Fruit fly (Drosophila melanogaster) whole organism, wandering third instar larva: ENCODE results near the gene HIP-R.

Experiments used
- Abd-B ChIP-seq: fragments of >200 bp; optimal IDR thresholded peaks from 2 replicates; lab custom pipeline; 2017; ENCODE audit warnings: missing biosample characterization, missing genetic modification characterization
- CG32264 ChIP-seq: fragments of 200-800 bp; sonication (Bioruptor generic); optimal IDR thresholded peaks from 2 replicates; lab custom pipeline; 2016; ENCODE audit warnings: missing biosample characterization, missing genetic modification characterization
- CG9705 ChIP-seq: fragments of 200-800 bp; sonication (Bioruptor generic); optimal IDR thresholded peaks from 2 replicates; lab custom pipeline; 2018; ENCODE audit warnings: missing biosample characterization, mild to moderate bottlenecking, missing genetic modification characterization
- CrebA ChIP-seq: fragments of 200-800 bp; sonication (Bioruptor generic); optimal IDR thresholded peaks from 2 replicates; lab custom pipeline; 2016; ENCODE audit warnings: missing biosample characterization, mild to moderate bottlenecking, missing genetic modification characterization, borderline replicate concordance
- Dfd ChIP-seq: fragments of >200 bp; optimal IDR thresholded peaks from 2 replicates; lab custom pipeline; 2017; ENCODE audit warnings: missing biosample characterization, missing genetic modification characterization
- Dif ChIP-seq: fragments of 200-275, 200-300 bp; sonication (Bioruptor generic); optimal IDR thresholded peaks from 2 replicates; lab custom pipeline; 2018; ENCODE audit warnings: missing biosample characterization, missing genetic modification characterization; ENCODE audit not compliant: partially characterized antibody
- GATAd ChIP-seq: sonication (Bioruptor generic); optimal IDR thresholded peaks from 2 replicates; lab custom pipeline; 2016; ENCODE audit warnings: missing biosample characterization, missing genetic modification characterization
- HLH106 ChIP-seq: fragments of 200-800 bp; optimal IDR thresholded peaks from 3 replicates; lab custom pipeline; 2019; ENCODE audit warnings: missing biosample characterization, mild to moderate bottlenecking, missing genetic modification characterization, moderate library complexity
- Hnf4 ChIP-seq: fragments of 200-800 bp; sonication (Bioruptor generic); optimal IDR thresholded peaks from 2 replicates; lab custom pipeline; 2016; ENCODE audit warnings: missing biosample characterization, mild to moderate bottlenecking, missing genetic modification characterization
- Hr78 ChIP-seq: fragments of >200 bp; optimal IDR thresholded peaks from 2 replicates; lab custom pipeline; 2017; ENCODE audit warnings: missing biosample characterization, missing genetic modification characterization
- Hr83 ChIP-seq: fragments of 200-300 bp; sonication (Bioruptor generic); optimal IDR thresholded peaks from 2 replicates; lab custom pipeline; 2016; ENCODE audit warnings: missing biosample characterization, mild to moderate bottlenecking, missing genetic modification characterization, moderate library complexity; ENCODE audit not compliant: poor library complexity, severe bottlenecking
- Jra ChIP-seq: sonication (Bioruptor generic); optimal IDR thresholded peaks from 2 replicates; lab custom pipeline; 2016; ENCODE audit warnings: missing biosample characterization, missing genetic modification characterization
- Mio ChIP-seq: sonication (Bioruptor generic); optimal IDR thresholded peaks from 2 replicates; lab custom pipeline; 2016; ENCODE audit warnings: missing biosample characterization, missing genetic modification characterization
- Myc ChIP-seq: fragments of >200 bp; optimal IDR thresholded peaks from 2 replicates; lab custom pipeline; 2017
- N ChIP-seq: fragments of >200 bp; optimal IDR thresholded peaks from 2 replicates; lab custom pipeline; 2018; ENCODE audit warnings: missing biosample characterization, missing external identifiers, missing genetic modification characterization
- OdsH ChIP-seq: fragments of 200-800 bp; sonication (Bioruptor generic); optimal IDR thresholded peaks from 2 replicates; lab custom pipeline; 2016; ENCODE audit warnings: missing biosample characterization, mild to moderate bottlenecking, missing genetic modification characterization
- Rel ChIP-seq, 2 experiments: fragments of 200-800 bp; sonication (Bioruptor generic) in 1 of 2; optimal IDR thresholded peaks; 2 replicates in 1 of 2; 3 replicates in 1 of 2; lab custom pipeline; 2016 to 2019; ENCODE audit warnings: mild to moderate bottlenecking in 2 of 2, missing biosample characterization in 2 of 2, missing genetic modification characterization in 2 of 2, moderate library complexity in 1 of 2
- Sp1 ChIP-seq: fragments of 200-800 bp; sonication (Bioruptor generic); optimal IDR thresholded peaks from 3 replicates; lab custom pipeline; 2019; ENCODE audit warnings: missing biosample characterization, mild to moderate bottlenecking, missing genetic modification characterization, moderate library complexity
- Vsx2 ChIP-seq: fragments of 200-300, 225-300 bp; sonication (Bioruptor generic); optimal IDR thresholded peaks from 2 replicates; lab custom pipeline; 2018; ENCODE audit warnings: missing biosample characterization, missing genetic modification characterization; ENCODE audit not compliant: partially characterized antibody
- br ChIP-seq: fragments of 200-800 bp; sonication (Bioruptor generic); optimal IDR thresholded peaks from 2 replicates; lab custom pipeline; 2016; ENCODE audit warnings: missing biosample characterization, missing genetic modification characterization
- brk ChIP-seq: fragments of 200-800 bp; sonication (Bioruptor generic); optimal IDR thresholded peaks from 2 replicates; lab custom pipeline; 2016; ENCODE audit warnings: missing biosample characterization, mild to moderate bottlenecking, missing genetic modification characterization
- dl ChIP-seq, 2 experiments: fragments of 175-275, 200-275 bp in 1 of 2; fragments of 200-275 bp in 1 of 2; sonication (Bioruptor generic); optimal IDR thresholded peaks; lab custom pipeline; 2018; ENCODE audit warnings: mild to moderate bottlenecking in 2 of 2, missing biosample characterization in 2 of 2, missing genetic modification characterization in 2 of 2, moderate library complexity in 2 of 2; ENCODE audit not compliant: partially characterized antibody in 2 of 2, insufficient read depth in 1 of 2
- dmrt93B ChIP-seq: fragments of 200-800 bp; sonication (Bioruptor generic); optimal IDR thresholded peaks from 2 replicates; lab custom pipeline; 2018; ENCODE audit warnings: missing biosample characterization, mild to moderate bottlenecking, missing genetic modification characterization
- dsf ChIP-seq: sonication (Bioruptor generic); optimal IDR thresholded peaks from 2 replicates; lab custom pipeline; 2016; ENCODE audit warnings: missing biosample characterization, missing genetic modification characterization, borderline replicate concordance
- ey ChIP-seq: fragments of 200-800 bp; sonication (Bioruptor generic); optimal IDR thresholded peaks from 2 replicates; lab custom pipeline; 2016; ENCODE audit warnings: missing biosample characterization, missing genetic modification characterization
- foxo ChIP-seq, 2 experiments: fragments of 200-800 bp; sonication (Bioruptor generic); optimal IDR thresholded peaks; 2 replicates in 1 of 2; 3 replicates in 1 of 2; lab custom pipeline; 2016 to 2017; ENCODE audit warnings: missing biosample characterization in 2 of 2, missing genetic modification characterization in 2 of 2
- fru ChIP-seq: fragments of 200-800 bp; sonication (Bioruptor generic); optimal IDR thresholded peaks from 3 replicates; lab custom pipeline; 2016; ENCODE audit warnings: missing biosample characterization, mild to moderate bottlenecking, missing genetic modification characterization
- h ChIP-seq: fragments of 200-800 bp; sonication (Bioruptor generic); optimal IDR thresholded peaks from 3 replicates; lab custom pipeline; 2016; ENCODE audit warnings: missing biosample characterization, mild to moderate bottlenecking, missing genetic modification characterization
- jim ChIP-seq: fragments of 175-275, 200-325 bp; sonication (Bioruptor generic); optimal IDR thresholded peaks from 2 replicates; lab custom pipeline; 2016; ENCODE audit warnings: missing biosample characterization, mild to moderate bottlenecking, missing genetic modification characterization
- lola ChIP-seq: fragments of >200 bp; optimal IDR thresholded peaks from 2 replicates; lab custom pipeline; 2017; ENCODE audit warnings: missing biosample characterization, missing genetic modification characterization
- pan ChIP-seq: fragments of >200 bp; optimal IDR thresholded peaks from 2 replicates; lab custom pipeline; 2017
- psq ChIP-seq: fragments of 200-800 bp; sonication (Bioruptor generic); optimal IDR thresholded peaks from 3 replicates; lab custom pipeline; 2017; ENCODE audit warnings: missing biosample characterization, mild to moderate bottlenecking, missing genetic modification characterization, moderate library complexity
- rgr ChIP-seq: fragments of 200-800 bp; sonication (Bioruptor generic); optimal IDR thresholded peaks from 3 replicates; lab custom pipeline; 2016; ENCODE audit warnings: missing biosample characterization, mild to moderate bottlenecking, missing genetic modification characterization
- sage ChIP-seq: fragments of 200-800 bp; sonication (Bioruptor generic); optimal IDR thresholded peaks from 2 replicates; lab custom pipeline; 2016; ENCODE audit warnings: missing biosample characterization, mild to moderate bottlenecking, missing genetic modification characterization
- sv ChIP-seq: fragments of 200-800 bp; sonication (Bioruptor generic); optimal IDR thresholded peaks from 3 replicates; lab custom pipeline; 2016; ENCODE audit warnings: missing biosample characterization, missing genetic modification characterization
- tai ChIP-seq: sonication (Bioruptor generic); optimal IDR thresholded peaks from 2 replicates; lab custom pipeline; 2016; ENCODE audit warnings: missing biosample characterization, missing genetic modification characterization
- usp ChIP-seq: fragments of >200 bp; optimal IDR thresholded peaks from 2 replicates; lab custom pipeline; 2017; ENCODE audit warnings: missing biosample characterization, missing genetic modification characterization
- woc ChIP-seq: sonication (Bioruptor generic); optimal IDR thresholded peaks from 2 replicates; lab custom pipeline; 2016; ENCODE audit warnings: missing biosample characterization, mild to moderate bottlenecking, missing genetic modification characterization

The HIP-R gene

dm6 chrX:3745264-3745564 lies 44.6 kb upstream of the HIP-R start:
- no peak for TF ChIP-seq br (GFP tag; lab: Kevin White, UChicago)
- TF ChIP-seq Hnf4 (GFP tag; lab: Kevin White, UChicago) = no peak
- TF ChIP-seq GATAd (GFP tag; lab: Kevin White, UChicago) = no peak
- TF ChIP-seq rgr (GFP tag; lab: Kevin White, UChicago) = peak; percentile 24
- peak in 1 of 2 experiments; percentile 24 for TF ChIP-seq foxo (GFP tag; optimal IDR thresholded peaks at IDR 0.05; lab: Kevin White, UChicago)
- no peak for TF ChIP-seq dsf (GFP tag; lab: Kevin White, UChicago)
- no peak for TF ChIP-seq CrebA (GFP tag; lab: Kevin White, UChicago)
- peak; percentile 24 for TF ChIP-seq HLH106
- TF ChIP-seq sv (GFP tag; lab: Kevin White, UChicago) = no peak
- TF ChIP-seq Sp1 = no peak
- peak; percentile 28 for TF ChIP-seq h (GFP tag; lab: Kevin White, UChicago)
- TF ChIP-seq fru (GFP tag; lab: Kevin White, UChicago) = peak; percentile 5

- TF ChIP-seq dl (GFP tag; optimal IDR thresholded peaks at IDR 0.05; lab: Kevin White, UChicago; ENCODE audit: insufficient read depth in 1 of 2, partially characterized antibody in 2 of 2) = peak in 1 of 2 experiments; percentile 3
- TF ChIP-seq Dfd = no peak
- TF ChIP-seq brk (GFP tag; lab: Kevin White, UChicago) = no peak
- TF ChIP-seq Dif = no peak
These were observed 42.9 kb upstream of the HIP-R start for dm6 chrX:3746898-3747297.

dm6 chrX:3747566-3747965 lies 42.2 kb upstream of the HIP-R start:
- no peak for TF ChIP-seq dsf (GFP tag; lab: Kevin White, UChicago)
- TF ChIP-seq Hr78 (GFP tag; lab: Kevin White, UChicago) = no peak
- TF ChIP-seq Mio = no peak
- no peak for TF ChIP-seq CrebA (GFP tag; lab: Kevin White, UChicago)
- TF ChIP-seq Abd-B (GFP tag; lab: Kevin White, UChicago) = no peak
- TF ChIP-seq Vsx2 (GFP tag; lab: Kevin White, UChicago) = no peak
- TF ChIP-seq jim = no peak
- no peak for TF ChIP-seq CG32264 (GFP tag; lab: Kevin White, UChicago)
- TF ChIP-seq Jra (GFP tag; lab: Kevin White, UChicago) = no peak
- TF ChIP-seq, all 38 proteins: peak for 0

dm6 chrX:3748248-3748647 lies 41.5 kb upstream of the HIP-R start:
- TF ChIP-seq dl (GFP tag; optimal IDR thresholded peaks at IDR 0.05; lab: Kevin White, UChicago; ENCODE audit: insufficient read depth in 1 of 2, partially characterized antibody in 2 of 2) = no peak
- no peak for TF ChIP-seq Myc (lab: Kevin White, UChicago)
- peak; percentile 78 for TF ChIP-seq Dfd
- TF ChIP-seq ey (GFP tag; lab: Kevin White, UChicago) = peak; percentile 87
- TF ChIP-seq CrebA (GFP tag; lab: Kevin White, UChicago) = peak; percentile 77
- peak; percentile 89 for TF ChIP-seq dmrt93B (GFP tag; lab: Kevin White, UChicago)
- no peak for TF ChIP-seq Hr83 (GFP tag; lab: Kevin White, UChicago)
- TF ChIP-seq GATAd (GFP tag; lab: Kevin White, UChicago) = no peak
- TF ChIP-seq sv (GFP tag; lab: Kevin White, UChicago) = no peak
- TF ChIP-seq CG9705 (GFP tag; lab: Kevin White, UChicago) = peak; percentile 74
- TF ChIP-seq sage (GFP tag; lab: Kevin White, UChicago) = peak; percentile 77
- peak; percentile 89 for TF ChIP-seq fru (GFP tag; lab: Kevin White, UChicago)
- no peak for TF ChIP-seq usp (GFP tag; lab: Kevin White, UChicago)
- TF ChIP-seq CG32264 (GFP tag; lab: Kevin White, UChicago) = peak; percentile 68
- no peak for TF ChIP-seq Dif
- peak; percentile 92 for TF ChIP-seq HLH106
- TF ChIP-seq brk (GFP tag; lab: Kevin White, UChicago) = peak; percentile 60
- peak; percentile 65 for TF ChIP-seq tai (GFP tag; lab: Kevin White, UChicago)
- TF ChIP-seq jim = no peak
- TF ChIP-seq br (GFP tag; lab: Kevin White, UChicago) = peak; percentile 82
- TF ChIP-seq Hnf4 (GFP tag; lab: Kevin White, UChicago) = peak; percentile 69
- TF ChIP-seq Rel (GFP tag; optimal IDR thresholded peaks at IDR 0.05; lab: Kevin White, UChicago) = peak; percentile 82
- peak; percentile 49 for TF ChIP-seq Rel (tag; optimal IDR thresholded peaks at IDR 0.05; lab: Kevin White, UChicago)
- peak; percentile 94 for TF ChIP-seq Sp1
- TF ChIP-seq OdsH = peak; percentile 82
- TF ChIP-seq Vsx2 (GFP tag; lab: Kevin White, UChicago) = no peak
- no peak for TF ChIP-seq lola
- peak; percentile 89 for TF ChIP-seq h (GFP tag; lab: Kevin White, UChicago)
- no peak for TF ChIP-seq Abd-B (GFP tag; lab: Kevin White, UChicago)
- peak; percentile 58 for TF ChIP-seq dsf (GFP tag; lab: Kevin White, UChicago)
- peak; percentile 79 for TF ChIP-seq woc (GFP tag; lab: Kevin White, UChicago)
- TF ChIP-seq psq (GFP tag; lab: Kevin White, UChicago) = peak; percentile 76
- peak; percentile 88 for TF ChIP-seq rgr (GFP tag; lab: Kevin White, UChicago)
- TF ChIP-seq Jra (GFP tag; lab: Kevin White, UChicago) = peak; percentile 18
- TF ChIP-seq Hr78 (GFP tag; lab: Kevin White, UChicago) = no peak
- TF ChIP-seq foxo (GFP tag; optimal IDR thresholded peaks at IDR 0.05; lab: Kevin White, UChicago) = peak; percentile 3 to 91
- no peak for TF ChIP-seq Mio
- TF ChIP-seq pan = no peak
- no peak for TF ChIP-seq N (GFP tag; lab: Kevin White, UChicago)
